Fruit fly (Drosophila melanogaster) whole organism, wandering third instar larva: ENCODE data around the gene CG9014.

Experiments
- HLH106 ChIP-seq: fragments of 200-800 bp; optimal IDR thresholded peaks from 3 replicates; lab custom pipeline; 2019; ENCODE audit warnings: missing biosample characterization, mild to moderate bottlenecking, missing genetic modification characterization, moderate library complexity
- Mio ChIP-seq: sonication (Bioruptor generic); optimal IDR thresholded peaks from 2 replicates; lab custom pipeline; 2016; ENCODE audit warnings: missing biosample characterization, missing genetic modification characterization
- Rel ChIP-seq, 2 experiments: fragments of 200-800 bp; sonication (Bioruptor generic) in 1 of 2; optimal IDR thresholded peaks; 2 replicates in 1 of 2; 3 replicates in 1 of 2; lab custom pipeline; 2016 to 2019; ENCODE audit warnings: mild to moderate bottlenecking in 2 of 2, missing biosample characterization in 2 of 2, missing genetic modification characterization in 2 of 2, moderate library complexity in 1 of 2
- h ChIP-seq: fragments of 200-800 bp; sonication (Bioruptor generic); optimal IDR thresholded peaks from 3 replicates; lab custom pipeline; 2016; ENCODE audit warnings: missing biosample characterization, mild to moderate bottlenecking, missing genetic modification characterization

DNA sequence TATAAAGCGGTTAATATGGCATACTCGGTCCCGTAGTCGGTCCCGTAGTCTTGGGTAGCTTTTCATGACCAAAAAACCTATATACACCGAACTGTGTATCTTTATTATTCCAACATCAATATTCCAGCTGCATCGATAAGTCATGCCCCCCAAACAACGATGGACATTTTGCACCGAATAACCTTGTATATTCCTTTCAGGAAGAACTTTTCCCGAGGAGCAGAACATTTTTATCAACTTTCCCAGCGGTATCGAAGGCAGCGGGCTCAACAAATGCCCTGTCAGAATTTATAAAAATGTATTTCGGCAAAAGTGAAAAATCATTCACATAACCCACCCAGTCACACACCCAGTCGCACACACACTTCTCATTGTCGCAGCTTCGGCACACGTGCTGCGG lies 23.2 kb upstream of the CG9014 start, which contains the start of gene TM9SF4:
- TF ChIP-seq Rel (GFP tag; optimal IDR thresholded peaks at IDR 0.05; lab: Kevin White, UChicago) (no peak), Rel (tag; optimal IDR thresholded peaks at IDR 0.05; lab: Kevin White, UChicago) (no peak), h (GFP tag; lab: Kevin White, UChicago) (no peak), Mio (GFP tag; lab: Kevin White, UChicago) (no peak), HLH106 (tag; lab: Kevin White, UChicago) (no peak)
